Fruit fly (Drosophila melanogaster) whole organism, prepupa: Measurements from ENCODE around the gene Usp5.

ENCODE experiments used
- CG10631 ChIP-seq: fragments of 200-800 bp; sonication (Bioruptor generic); optimal IDR thresholded peaks from 2 replicates; lab custom pipeline; 2016; ENCODE audit warnings: missing biosample characterization, missing genetic modification characterization
- CG10669 ChIP-seq: fragments of 200-800 bp; sonication (Bioruptor generic); optimal IDR thresholded peaks from 3 replicates; lab custom pipeline; 2018; ENCODE audit warnings: missing biosample characterization, mild to moderate bottlenecking, missing genetic modification characterization, moderate library complexity
- CG11294 ChIP-seq: fragments of 200-800 bp; sonication (Bioruptor generic); IDR thresholded peaks from 2 replicates; pipeline ENCODE4 v1.3.6; 2022; ENCODE audit warnings: missing biosample characterization, missing genetic modification characterization
- CG11762 ChIP-seq: fragments of 200-800 bp; sonication (Bioruptor generic); optimal IDR thresholded peaks from 3 replicates; lab custom pipeline; 2016; ENCODE audit warnings: missing biosample characterization, missing genetic modification characterization; ENCODE audit not compliant: insufficient read depth
- CG11902 ChIP-seq: fragments of 200-800 bp; sonication (Bioruptor generic); optimal IDR thresholded peaks from 3 replicates; lab custom pipeline; 2016; ENCODE audit warnings: missing biosample characterization, missing genetic modification characterization
- CG1621 ChIP-seq: fragments of 200-800 bp; sonication (Bioruptor generic); optimal IDR thresholded peaks from 3 replicates; lab custom pipeline; 2018; ENCODE audit warnings: missing biosample characterization, mild to moderate bottlenecking, missing genetic modification characterization
- CG16779 ChIP-seq: fragments of 200-800 bp; sonication (Bioruptor generic); optimal IDR thresholded peaks from 3 replicates; lab custom pipeline; 2017; ENCODE audit warnings: missing biosample characterization, mild to moderate bottlenecking, missing genetic modification characterization
- CG31627 ChIP-seq: fragments of 200-800 bp; sonication (Bioruptor generic); optimal IDR thresholded peaks from 3 replicates; lab custom pipeline; 2016; ENCODE audit warnings: missing biosample characterization, missing genetic modification characterization
- CG32006 ChIP-seq: fragments of 200-800 bp; sonication (Bioruptor generic); optimal IDR thresholded peaks from 3 replicates; lab custom pipeline; 2017; ENCODE audit warnings: missing biosample characterization, mild to moderate bottlenecking, missing genetic modification characterization
- CG3919 ChIP-seq: fragments of 200-800 bp; sonication (Bioruptor generic); optimal IDR thresholded peaks from 3 replicates; lab custom pipeline; 2016; ENCODE audit warnings: missing biosample characterization, missing genetic modification characterization
- CG6163 ChIP-seq: fragments of 200-800 bp; sonication (Bioruptor generic); IDR thresholded peaks from 3 replicates; pipeline ENCODE4 v1.3.6; 2022; ENCODE audit warnings: missing biosample characterization, missing genetic modification characterization
- CG6276 ChIP-seq: fragments of 200-800 bp; sonication (Bioruptor generic); optimal IDR thresholded peaks from 2 replicates; lab custom pipeline; 2017; ENCODE audit warnings: missing biosample characterization, mild to moderate bottlenecking, missing genetic modification characterization
- CG6792 ChIP-seq: fragments of 200-800 bp; sonication (Bioruptor generic); optimal IDR thresholded peaks from 3 replicates; lab custom pipeline; 2016; ENCODE audit warnings: missing biosample characterization, missing genetic modification characterization
- CG6808 ChIP-seq: fragments of 200-800 bp; sonication (Bioruptor generic); optimal IDR thresholded peaks from 3 replicates; lab custom pipeline; 2017; ENCODE audit warnings: missing biosample characterization, missing genetic modification characterization, mild to moderate bottlenecking, moderate library complexity, missing genetic modification reagents
- CG6854 ChIP-seq: fragments of 200-800 bp; sonication (Bioruptor generic); optimal IDR thresholded peaks from 2 replicates; lab custom pipeline; 2017; ENCODE audit warnings: missing biosample characterization, mild to moderate bottlenecking, missing genetic modification characterization
- CG7368 ChIP-seq: fragments of 200-800 bp; sonication (Bioruptor generic); optimal IDR thresholded peaks from 3 replicates; lab custom pipeline; 2016; ENCODE audit warnings: missing biosample characterization, missing genetic modification characterization
- CG8119 ChIP-seq: fragments of 200-800 bp; sonication (Bioruptor generic); IDR thresholded peaks from 3 replicates; pipeline ENCODE4 v1.3.6; 2022; ENCODE audit warnings: missing biosample characterization, missing genetic modification characterization
- CG8319 ChIP-seq: fragments of 200-800 bp; sonication (Bioruptor generic); optimal IDR thresholded peaks from 3 replicates; lab custom pipeline; 2016; ENCODE audit warnings: missing biosample characterization, missing genetic modification characterization
- CG8632 ChIP-seq: fragments of 200-800 bp; sonication (Bioruptor generic); optimal IDR thresholded peaks from 3 replicates; lab custom pipeline; 2016; ENCODE audit warnings: missing biosample characterization, missing genetic modification characterization
- Eip75B ChIP-seq: fragments of 200-800 bp; sonication (Bioruptor generic); optimal IDR thresholded peaks from 3 replicates; lab custom pipeline; 2016; ENCODE audit warnings: missing biosample characterization, missing genetic modification characterization
- Eip78C ChIP-seq: fragments of 200-800 bp; sonication (Bioruptor generic); peaks from one replicate; lab custom pipeline; 2016; ENCODE audit warnings: missing biosample characterization, missing genetic modification characterization
- Eip93F ChIP-seq: fragments of 200-800 bp; sonication (Bioruptor generic); optimal IDR thresholded peaks from 2 replicates; lab custom pipeline; 2016; ENCODE audit warnings: missing biosample characterization, mild to moderate bottlenecking, missing genetic modification characterization
- Ets96B ChIP-seq: fragments of 200-800 bp; optimal IDR thresholded peaks from 2 replicates; lab custom pipeline; 2019; ENCODE audit warnings: missing biosample characterization, mild to moderate bottlenecking, missing genetic modification characterization, moderate library complexity
- Gug ChIP-seq: fragments of 200-800 bp; sonication (Bioruptor generic); IDR thresholded peaks from 2 replicates; pipeline ENCODE4 v1.3.6; 2022; ENCODE audit warnings: missing biosample characterization, missing genetic modification characterization
- Hr38 ChIP-seq: sonication (Bioruptor generic); optimal IDR thresholded peaks from 2 replicates; lab custom pipeline; 2016; ENCODE audit warnings: missing biosample characterization, missing genetic modification characterization
- Hr39 ChIP-seq: fragments of 200-800 bp; sonication (Bioruptor generic); optimal IDR thresholded peaks from 2 replicates; lab custom pipeline; 2016; ENCODE audit warnings: missing biosample characterization, missing genetic modification characterization
- Hr4 ChIP-seq: fragments of 200-800 bp; sonication (Bioruptor generic); optimal IDR thresholded peaks from 3 replicates; lab custom pipeline; 2016; ENCODE audit warnings: missing biosample characterization, missing genetic modification characterization
- Lpt ChIP-seq: fragments of 200-800 bp; sonication (Bioruptor generic); optimal IDR thresholded peaks from 3 replicates; lab custom pipeline; 2016; ENCODE audit warnings: missing biosample characterization, missing genetic modification characterization
- OdsH ChIP-seq: fragments of 200-800 bp; sonication (Bioruptor generic); optimal IDR thresholded peaks from 3 replicates; lab custom pipeline; 2016; ENCODE audit warnings: missing biosample characterization, missing genetic modification characterization
- Smox ChIP-seq: fragments of 200-800 bp; sonication (Bioruptor generic); optimal IDR thresholded peaks from 3 replicates; lab custom pipeline; 2016; ENCODE audit warnings: missing biosample characterization, missing genetic modification characterization
- Sox102F ChIP-seq: fragments of 200-800 bp; sonication (Bioruptor generic); optimal IDR thresholded peaks from 2 replicates; lab custom pipeline; 2016; ENCODE audit warnings: missing biosample characterization, mild to moderate bottlenecking, missing genetic modification characterization
- Sox14 ChIP-seq: fragments of 200-800 bp; sonication (Bioruptor generic); optimal IDR thresholded peaks from 3 replicates; lab custom pipeline; 2016; ENCODE audit warnings: missing biosample characterization, missing genetic modification characterization
- Sox15 ChIP-seq: fragments of 200-800 bp; sonication (Bioruptor generic); optimal IDR thresholded peaks from 3 replicates; lab custom pipeline; 2016; ENCODE audit warnings: missing biosample characterization, missing genetic modification characterization
- achi ChIP-seq: fragments of 200-800 bp; sonication (Bioruptor generic); optimal IDR thresholded peaks from 3 replicates; lab custom pipeline; 2016; ENCODE audit warnings: missing biosample characterization, missing genetic modification characterization
- acj6 ChIP-seq: fragments of 200-800 bp; sonication (Bioruptor generic); optimal IDR thresholded peaks from 3 replicates; lab custom pipeline; 2016; ENCODE audit warnings: missing biosample characterization, missing genetic modification characterization
- cyc ChIP-seq: fragments of 200-800 bp; sonication (Bioruptor generic); optimal IDR thresholded peaks from 3 replicates; lab custom pipeline; 2016; ENCODE audit warnings: missing biosample characterization, missing genetic modification characterization
- dac ChIP-seq: fragments of 200-800 bp; sonication (Bioruptor generic); optimal IDR thresholded peaks from 2 replicates; lab custom pipeline; 2017; ENCODE audit warnings: missing biosample characterization, mild to moderate bottlenecking, missing genetic modification characterization
- eg ChIP-seq: fragments of 200-800 bp; sonication (Bioruptor generic); IDR thresholded peaks from 3 replicates; pipeline ENCODE4 v1.3.6; 2022; ENCODE audit warnings: missing biosample characterization, missing genetic modification characterization
- esn ChIP-seq: fragments of 200-800 bp; sonication (Bioruptor generic); optimal IDR thresholded peaks from 2 replicates; lab custom pipeline; 2016; ENCODE audit warnings: missing biosample characterization, mild to moderate bottlenecking, missing genetic modification characterization, moderate library complexity
- fd59A ChIP-seq: fragments of 200-800 bp; sonication (Bioruptor generic); optimal IDR thresholded peaks from 2 replicates; lab custom pipeline; 2017; ENCODE audit warnings: missing biosample characterization, mild to moderate bottlenecking, missing genetic modification characterization, missing genetic modification reagents
- fd85E ChIP-seq: fragments of 200-800 bp; sonication (Bioruptor generic); optimal IDR thresholded peaks from 3 replicates; lab custom pipeline; 2016; ENCODE audit warnings: missing biosample characterization, missing genetic modification characterization
- lz ChIP-seq: fragments of 200-800 bp; sonication (Bioruptor generic); optimal IDR thresholded peaks from 3 replicates; lab custom pipeline; 2016; ENCODE audit warnings: missing biosample characterization, missing genetic modification characterization
- net ChIP-seq: fragments of 200-800 bp; sonication (Bioruptor generic); optimal IDR thresholded peaks from 3 replicates; lab custom pipeline; 2016; ENCODE audit warnings: missing biosample characterization, missing genetic modification characterization
- pdm3 ChIP-seq: fragments of 200-800 bp; sonication (Bioruptor generic); optimal IDR thresholded peaks from 3 replicates; lab custom pipeline; 2016; ENCODE audit warnings: missing biosample characterization, missing genetic modification characterization
- salr ChIP-seq, 2 experiments: fragments of 200-800 bp; sonication (Bioruptor generic); optimal IDR thresholded peaks; 3 replicates each; lab custom pipeline; 2016 to 2018; ENCODE audit warnings: missing biosample characterization in 2 of 2, missing genetic modification characterization in 2 of 2, mild to moderate bottlenecking in 1 of 2
- spab ChIP-seq: fragments of 200-800 bp; sonication (Bioruptor generic); optimal IDR thresholded peaks from 2 replicates; lab custom pipeline; 2017; ENCODE audit warnings: missing biosample characterization, mild to moderate bottlenecking, missing genetic modification characterization, missing genetic modification reagents
- ss ChIP-seq, 2 experiments: fragments of 200-800 bp; sonication (Bioruptor generic); optimal IDR thresholded peaks; 2 replicates in 1 of 2; 3 replicates in 1 of 2; lab custom pipeline; 2017 to 2018; ENCODE audit warnings: mild to moderate bottlenecking in 2 of 2, missing biosample characterization in 2 of 2, missing genetic modification characterization in 2 of 2, moderate library complexity in 1 of 2
- svp ChIP-seq: fragments of 200-800 bp; sonication (Bioruptor generic); peaks from one replicate; lab custom pipeline; 2016; ENCODE audit warnings: missing biosample characterization, missing genetic modification characterization
- topi ChIP-seq: fragments of 200-800 bp; sonication (Bioruptor generic); optimal IDR thresholded peaks from 3 replicates; lab custom pipeline; 2016; ENCODE audit warnings: missing biosample characterization, missing genetic modification characterization
- vri ChIP-seq: fragments of 200-800 bp; sonication (Bioruptor generic); optimal IDR thresholded peaks from 3 replicates; lab custom pipeline; 2016; ENCODE audit warnings: missing biosample characterization, mild to moderate bottlenecking, missing genetic modification characterization

The Usp5 gene

DNA sequence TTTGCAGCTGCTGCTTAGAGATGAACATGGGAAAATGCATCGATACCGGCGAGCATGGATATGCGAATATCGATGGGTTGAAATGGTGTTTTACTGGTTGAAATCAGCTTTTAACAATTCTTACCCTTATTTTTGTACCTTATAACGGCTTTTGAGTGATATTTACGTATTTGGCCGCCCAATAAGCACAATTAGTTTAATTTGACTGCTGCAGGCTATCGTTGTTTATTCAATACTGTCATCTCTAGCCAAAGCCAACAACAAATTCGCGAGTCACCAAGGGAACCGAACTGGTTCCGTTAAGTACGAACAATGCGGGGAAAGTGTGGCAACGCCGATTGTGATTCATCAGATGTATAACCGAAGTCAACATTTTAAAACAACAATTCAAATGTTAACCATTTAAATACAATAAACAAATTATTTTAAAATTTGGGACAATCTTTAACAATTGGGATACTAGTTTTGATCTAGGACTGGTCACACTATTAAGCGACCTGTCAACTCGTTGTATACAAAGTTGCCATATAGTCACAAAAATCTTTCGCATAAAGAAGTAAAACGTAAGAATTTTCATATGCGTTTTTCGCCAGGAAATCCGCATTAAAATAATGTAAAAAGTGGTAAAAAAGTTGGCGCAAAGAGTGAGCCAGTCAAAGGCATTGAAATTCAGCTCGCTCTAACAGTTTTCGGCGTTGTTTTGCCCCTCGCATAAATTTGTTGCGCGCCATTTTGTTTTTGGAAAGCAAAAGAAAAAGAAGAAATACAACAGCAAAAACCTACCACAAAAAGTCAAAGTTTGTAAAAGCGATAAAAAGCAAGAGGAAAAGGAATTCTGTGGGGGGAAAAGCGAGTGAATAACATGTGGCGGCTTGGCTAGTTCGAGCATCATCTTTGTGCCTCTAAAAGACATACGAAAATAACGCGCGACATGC is at the start of gene Usp5, which contains the start of gene BtbVII:
Gene Usp5, minus strand, starts transcription at position 234 of the 935 bp plus-strand sequence.
Gene BtbVII, plus strand, starts transcription at position 522 of the 935 bp plus-strand sequence.
- TF ChIP-seq achi (GFP tag; lab: Kevin White, UChicago) (peak; percentile 52), vri (peak; percentile 19), CG11762 (GFP tag; lab: Kevin White, UChicago) (no peak), Hr4 (GFP tag; lab: Kevin White, UChicago) (no peak), CG11294 (no peak; the same call in 1 of the 2 replicates), fd59A (peak; percentile 20), Eip93F (GFP tag; lab: Kevin White, UChicago) (no peak), CG6276 (no peak), Hr38 (GFP tag; lab: Kevin White, UChicago) (no peak), CG11902 (GFP tag; lab: Kevin White, UChicago) (no peak), Sox15 (GFP tag; lab: Kevin White, UChicago) (peak; percentile 6), CG3919 (peak; percentile 43), CG16779 (tag; lab: Kevin White, UChicago) (peak; percentile 17), Smox (no peak), fd85E (GFP tag; lab: Kevin White, UChicago) (no peak), CG10631 (GFP tag; lab: Kevin White, UChicago) (no peak), CG31627 (GFP tag; lab: Kevin White, UChicago) (peak; percentile 72), Eip75B (GFP tag; lab: Kevin White, UChicago) (peak; percentile 62), dac (GFP tag; lab: Kevin White, UChicago) (no peak), spab (GFP tag; lab: Kevin White, UChicago) (peak; percentile 6), Gug (GFP tag; lab: Robert Waterston, UW) (peak; percentile 53), Eip78C (GFP tag; lab: Kevin White, UChicago) (peak; percentile 91), topi (GFP tag; lab: Kevin White, UChicago) (peak; percentile 49), svp (GFP tag; lab: Kevin White, UChicago) (peak; percentile 81), CG1621 (tag; lab: Kevin White, UChicago) (peak; percentile 18), CG8632 (no peak), CG8119 (GFP tag; lab: Robert Waterston, UW) (peak; percentile 36; the same call in 1 of the 3 replicates), CG6792 (GFP tag; lab: Kevin White, UChicago) (peak; percentile 48), CG6163 (GFP tag; lab: Robert Waterston, UW) (no peak), OdsH (no peak), salr (GFP tag; optimal IDR thresholded peaks at IDR 0.05; lab: Kevin White, UChicago) (peak in 1 of 2 experiments; percentile 12), CG32006 (GFP tag; lab: Kevin White, UChicago) (peak; percentile 29), pdm3 (GFP tag; lab: Kevin White, UChicago) (no peak), Hr39 (no peak), ss (GFP tag; optimal IDR thresholded peaks at IDR 0.05; lab: Kevin White, UChicago) (peak in 1 of 2 experiments; percentile 66), esn (GFP tag; lab: Kevin White, UChicago) (peak; percentile 72), CG6808 (GFP tag; lab: Kevin White, UChicago) (peak; percentile 55), CG7368 (GFP tag; lab: Kevin White, UChicago) (no peak), Lpt (no peak), eg (GFP tag; lab: Robert Waterston, UW) (0 out of 3 replicates have a peak, but pooled peaks have one; percentile 10), CG6854 (GFP tag; lab: Kevin White, UChicago) (no peak), acj6 (GFP tag; lab: Kevin White, UChicago) (peak; percentile 70), Sox14 (GFP tag; lab: Kevin White, UChicago) (peak; percentile 60), Sox102F (GFP tag; lab: Kevin White, UChicago) (no peak), CG10669 (GFP tag; lab: Kevin White, UChicago) (no peak), lz (peak; percentile 79), net (GFP tag; lab: Kevin White, UChicago) (peak; percentile 51), CG8319 (GFP tag; lab: Kevin White, UChicago) (no peak), Ets96B (tag; lab: Kevin White, UChicago) (peak; percentile 31), cyc (GFP tag; lab: Kevin White, UChicago) (peak; percentile 31)
